Worm (Caenorhabditis elegans) whole organism, young adult: ENCODE results near the gene clec-223.

Source experiments
- F10E7.11 ChIP-seq: sonication (generic microtip); optimal IDR thresholded peaks from 2 replicates; lab custom pipeline; 2017; ENCODE audit warnings: mild to moderate bottlenecking, missing genetic modification characterization, moderate library complexity, missing compliant biosample characterization
- F22D6.2 ChIP-seq: sonication (generic microtip); optimal IDR thresholded peaks from 2 replicates; lab custom pipeline; 2016; ENCODE audit warnings: mild to moderate bottlenecking, missing genetic modification characterization, missing compliant biosample characterization
- F23B12.7 ChIP-seq: sonication (generic microtip); optimal IDR thresholded peaks from 2 replicates; lab custom pipeline; 2017; ENCODE audit warnings: missing genetic modification characterization, mild to moderate bottlenecking, missing compliant biosample characterization, antibody characterized with exemption, moderate library complexity; ENCODE audit not compliant: insufficient read depth
- F37B4.10 ChIP-seq: fragments of 200-800 bp; sonication (Bioruptor generic); IDR thresholded peaks from 2 replicates; pipeline ENCODE4 v1.3.6; 2022; ENCODE audit warnings: missing genetic modification characterization, missing compliant biosample characterization
- F55B11.4 ChIP-seq: sonication (generic microtip); optimal IDR thresholded peaks from 2 replicates; lab custom pipeline; 2016; ENCODE audit warnings: missing compliant biosample characterization, missing genetic modification characterization, borderline replicate concordance; ENCODE audit not compliant: insufficient read depth
- F57C9.4 ChIP-seq: sonication (generic microtip); optimal IDR thresholded peaks from 2 replicates; lab custom pipeline; 2017; ENCODE audit warnings: mild to moderate bottlenecking, missing genetic modification characterization, missing compliant biosample characterization
- T26A5.8 ChIP-seq: sonication (generic microtip); optimal IDR thresholded peaks from 2 replicates; lab custom pipeline; 2016; ENCODE audit warnings: missing genetic modification characterization, missing compliant biosample characterization
- Y53F4B.3 ChIP-seq: fragments of 200-800 bp; sonication (Bioruptor generic); IDR thresholded peaks from 2 replicates; pipeline ENCODE4 v1.3.6; 2022; ENCODE audit warnings: missing genetic modification reagents, missing genetic modification characterization, missing compliant biosample characterization
- Y53G8AR.9 ChIP-seq: fragments of 200-800 bp; sonication (Bioruptor generic); conservative IDR thresholded peaks from 2 replicates; pipeline ENCODE4 v1.3.6; 2022; ENCODE audit warnings: missing genetic modification reagents, missing genetic modification characterization, missing compliant biosample characterization
- aptf-3 ChIP-seq: fragments of 200-800 bp; sonication (Bioruptor generic); IDR thresholded peaks from 2 replicates; pipeline ENCODE4 v1.3.6; 2022; ENCODE audit warnings: missing genetic modification characterization, missing compliant biosample characterization
- atf-7 ChIP-seq: sonication (generic microtip); optimal IDR thresholded peaks from 2 replicates; lab custom pipeline; 2017; ENCODE audit warnings: mild to moderate bottlenecking, missing genetic modification characterization, missing compliant biosample characterization
- attf-5 ChIP-seq: fragments of 200-800 bp; sonication (Bioruptor generic); optimal IDR thresholded peaks from 2 replicates; lab custom pipeline; 2018; ENCODE audit warnings: mild to moderate bottlenecking, missing genetic modification characterization, missing compliant biosample characterization
- attf-6 ChIP-seq: fragments of 200-800 bp; sonication (Bioruptor generic); IDR thresholded peaks from 2 replicates; pipeline ENCODE4 v1.3.6; 2022; ENCODE audit warnings: missing genetic modification reagents, missing genetic modification characterization, missing compliant biosample characterization
- bed-1 ChIP-seq: fragments of 200-800 bp; sonication (Bioruptor generic); IDR thresholded peaks from 2 replicates; pipeline ENCODE4 v1.3.6; 2022; ENCODE audit warnings: missing genetic modification reagents, missing genetic modification characterization, missing compliant biosample characterization
- bed-2 ChIP-seq: fragments of 200-800 bp; sonication (Bioruptor generic); IDR thresholded peaks from 2 replicates; pipeline ENCODE4 v1.3.6; 2022; ENCODE audit warnings: missing genetic modification reagents, missing genetic modification characterization, missing compliant biosample characterization
- ceh-27 ChIP-seq: fragments of 200-800 bp; sonication (Bioruptor generic); optimal IDR thresholded peaks from 2 replicates; lab custom pipeline; 2018; ENCODE audit warnings: mild to moderate bottlenecking, missing genetic modification characterization, moderate library complexity, missing compliant biosample characterization
- chd-7 ChIP-seq: sonication (generic microtip); optimal IDR thresholded peaks from 2 replicates; lab custom pipeline; 2016; ENCODE audit warnings: mild to moderate bottlenecking, missing genetic modification characterization, moderate library complexity, missing compliant biosample characterization
- ekl-4 ChIP-seq: fragments of 200-800 bp; sonication (Bioruptor generic); IDR thresholded peaks from 2 replicates; pipeline ENCODE4 v1.3.6; 2022; ENCODE audit warnings: missing genetic modification reagents, missing genetic modification characterization, missing compliant biosample characterization
- ets-4 ChIP-seq: fragments of 200-800 bp; sonication (Bioruptor generic); optimal IDR thresholded peaks from 2 replicates; lab custom pipeline; 2018; ENCODE audit warnings: mild to moderate bottlenecking, missing genetic modification characterization, missing compliant biosample characterization
- gei-17 ChIP-seq: fragments of 200-800 bp; sonication (Bioruptor generic); optimal IDR thresholded peaks from 2 replicates; lab custom pipeline; 2018; ENCODE audit warnings: mild to moderate bottlenecking, missing genetic modification characterization, missing compliant biosample characterization
- hsf-1 ChIP-seq: fragments of 200-800 bp; sonication (Bioruptor generic); IDR thresholded peaks from 2 replicates; pipeline ENCODE4 v1.3.6; 2022; ENCODE audit warnings: missing genetic modification reagents, missing genetic modification characterization, missing compliant biosample characterization
- lin-54 ChIP-seq: fragments of 200-800 bp; sonication (Bioruptor generic); optimal IDR thresholded peaks from 2 replicates; lab custom pipeline; 2018; ENCODE audit warnings: mild to moderate bottlenecking, missing genetic modification characterization, missing compliant biosample characterization
- lir-1 ChIP-seq: fragments of 200-800 bp; sonication (Bioruptor generic); conservative IDR thresholded peaks from 2 replicates; pipeline ENCODE4 v1.3.6; 2022; ENCODE audit warnings: missing genetic modification reagents, missing genetic modification characterization, missing compliant biosample characterization
- madf-10 ChIP-seq: sonication (generic microtip); optimal IDR thresholded peaks from 2 replicates; lab custom pipeline; 2016; ENCODE audit warnings: mild to moderate bottlenecking, missing genetic modification characterization, missing compliant biosample characterization
- madf-3 ChIP-seq: fragments of 200-800 bp; sonication (Bioruptor generic); IDR thresholded peaks from 2 replicates; pipeline ENCODE4 v1.3.6; 2022; ENCODE audit warnings: missing genetic modification reagents, missing genetic modification characterization, missing compliant biosample characterization
- madf-6 ChIP-seq: fragments of 200-800 bp; sonication (Bioruptor generic); IDR thresholded peaks from 2 replicates; pipeline ENCODE4 v1.3.6; 2022; ENCODE audit warnings: missing genetic modification reagents, missing genetic modification characterization, missing compliant biosample characterization
- mes-4 ChIP-seq: sonication (generic microtip); optimal IDR thresholded peaks from 2 replicates; lab custom pipeline; 2016; ENCODE audit warnings: missing genotype, missing genetic modification characterization, missing compliant biosample characterization
- mxl-1 ChIP-seq: sonication (generic microtip); optimal IDR thresholded peaks from 2 replicates; lab custom pipeline; 2016; ENCODE audit warnings: missing genetic modification characterization, missing compliant biosample characterization
- nhr-80 ChIP-seq: sonication (generic microtip); optimal IDR thresholded peaks from 2 replicates; lab custom pipeline; 2016; ENCODE audit warnings: missing genetic modification characterization, missing compliant biosample characterization
- pha-4 ChIP-seq: fragments of 150-350 bp; sonication (generic microtip); optimal IDR thresholded peaks from 2 replicates; lab custom pipeline; 2014; ENCODE audit warnings: missing biosample characterization, missing genetic modification reagents, missing genetic modification characterization
- rec-8 ChIP-seq, 2 experiments: sonication (generic microtip); optimal IDR thresholded peaks; 2 replicates each; lab custom pipeline; 2016; ENCODE audit warnings: mild to moderate bottlenecking in 2 of 2, missing genetic modification characterization in 2 of 2, missing genetic modification reagents in 2 of 2, missing genotype in 2 of 2, missing biosample characterization in 1 of 2, missing compliant biosample characterization in 1 of 2, moderate library complexity in 1 of 2
- repo-1 ChIP-seq: sonication (generic microtip); optimal IDR thresholded peaks from 2 replicates; lab custom pipeline; 2017; ENCODE audit warnings: mild to moderate bottlenecking, missing genetic modification characterization, missing compliant biosample characterization
- rpc-1 ChIP-seq, 2 experiments: fragments of 150-350 bp in 1 of 2; sonication (generic microtip) in 1 of 2; optimal IDR thresholded peaks; 2 replicates each; lab custom pipeline; 2014 to 2018; ENCODE audit warnings: missing biosample characterization in 1 of 2, missing genetic modification characterization in 1 of 2, missing genetic modification reagents in 1 of 2, missing genotype in 1 of 2
- snpc-1.3 ChIP-seq: sonication (generic microtip); optimal IDR thresholded peaks from 2 replicates; lab custom pipeline; 2017; ENCODE audit warnings: missing genetic modification characterization, mild to moderate bottlenecking, missing compliant biosample characterization, antibody characterized with exemption, moderate library complexity, missing genotype, missing genetic modification reagents; ENCODE audit not compliant: insufficient read depth
- tbp1 ChIP-seq: fragments of 200-800 bp; sonication (Bioruptor generic); optimal IDR thresholded peaks from 2 replicates; lab custom pipeline; 2018; ENCODE audit warnings: mild to moderate bottlenecking, missing genetic modification characterization, missing compliant biosample characterization
- ztf-18 ChIP-seq: sonication (generic microtip); optimal IDR thresholded peaks from 2 replicates; lab custom pipeline; 2016; ENCODE audit warnings: missing genotype, mild to moderate bottlenecking, missing genetic modification characterization, missing compliant biosample characterization

The clec-223 gene

ce11 chrV:11314025-11314880 lies 41.3 kb downstream of the clec-223 start (continued):
- peak; percentile 96 for TF ChIP-seq Y53G8AR.9 (GFP tag; lab: Robert Waterston, UW)
- peak; percentile 80 for TF ChIP-seq nhr-80 (tag; lab: Kevin White, UChicago)
- peak; percentile 90 for TF ChIP-seq madf-10 (tag; lab: Kevin White, UChicago)
- peak; percentile 98 for TF ChIP-seq bed-1
- peak; percentile 96 for TF ChIP-seq attf-5 (GFP tag; lab: Kevin White, UChicago)
- peak; percentile 87 for TF ChIP-seq bed-2 (GFP tag; lab: Robert Waterston, UW)
- peak; percentile 88 for TF ChIP-seq ztf-18 (tag; lab: Kevin White, UChicago)
- TF ChIP-seq lin-54 (GFP tag; lab: Kevin White, UChicago): peak; percentile 89
- TF ChIP-seq rpc-1 (optimal IDR thresholded peaks at IDR 0.05; lab: Kevin White, UChicago): peak; percentile 99
- TF ChIP-seq rpc-1 (tag; optimal IDR thresholded peaks at IDR 0.05; lab: Kevin White, UChicago): peak; percentile 99
- TF ChIP-seq ceh-27 (GFP tag; lab: Kevin White, UChicago): peak; percentile 99
- peak; percentile 97 for TF ChIP-seq aptf-3 (GFP tag; lab: Robert Waterston, UW)
- TF ChIP-seq attf-6 (GFP tag; lab: Robert Waterston, UW): peak; percentile 88
- peak; percentile 96 for TF ChIP-seq F57C9.4
- peak; percentile 99 for TF ChIP-seq ets-4 (GFP tag; lab: Kevin White, UChicago)
- peak; percentile 99 for TF ChIP-seq T26A5.8 (tag; lab: Kevin White, UChicago)
- TF ChIP-seq pha-4 (tag; lab: Kevin White, UChicago): no peak
- TF ChIP-seq madf-3: peak; percentile 94
- TF ChIP-seq mes-4 (tag; lab: Kevin White, UChicago): peak; percentile 95
- TF ChIP-seq lir-1 (GFP tag; lab: Robert Waterston, UW): peak; percentile 83
- peak; percentile 94 to 98 for TF ChIP-seq rec-8 (tag; optimal IDR thresholded peaks at IDR 0.05; lab: Kevin White, UChicago)
- peak; percentile 25 for TF ChIP-seq F55B11.4
- peak; percentile 97 for TF ChIP-seq repo-1 (tag; lab: Kevin White, UChicago)

DNA sequence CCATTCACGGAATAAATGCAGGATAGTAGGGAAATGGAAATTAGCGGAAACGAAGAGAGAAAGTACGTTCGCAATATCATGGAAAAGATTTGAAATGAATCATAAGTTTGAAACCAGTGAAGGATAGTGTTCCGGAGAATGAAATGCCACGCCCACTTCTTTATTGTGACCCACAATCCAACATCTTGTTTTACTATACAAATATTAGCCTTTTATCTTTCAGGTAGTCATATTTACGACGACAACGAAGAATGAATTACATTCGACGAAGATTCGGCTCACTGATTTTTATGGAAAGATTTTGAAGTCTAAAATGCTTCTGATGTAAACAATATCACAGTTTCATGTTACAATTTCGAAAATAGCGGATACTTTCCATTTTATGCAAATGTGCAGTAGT lies 43.9 kb downstream of the clec-223 start, which contains the start of gene cutl-18:
cutl-18 (minus strand) TSS at position 101 of the 400 bp plus-strand sequence.
- TF ChIP-seq bed-1 (no peak), F37B4.10 (GFP tag; lab: Robert Waterston, UW) (no peak), madf-6 (GFP tag; lab: Robert Waterston, UW) (no peak), Y53F4B.3 (GFP tag; lab: Robert Waterston, UW) (no peak), chd-7 (tag; lab: Kevin White, UChicago) (no peak), tbp1 (GFP tag; lab: Kevin White, UChicago) (no peak), mxl-1 (tag; lab: Kevin White, UChicago) (no peak), F22D6.2 (no peak)

DNA sequence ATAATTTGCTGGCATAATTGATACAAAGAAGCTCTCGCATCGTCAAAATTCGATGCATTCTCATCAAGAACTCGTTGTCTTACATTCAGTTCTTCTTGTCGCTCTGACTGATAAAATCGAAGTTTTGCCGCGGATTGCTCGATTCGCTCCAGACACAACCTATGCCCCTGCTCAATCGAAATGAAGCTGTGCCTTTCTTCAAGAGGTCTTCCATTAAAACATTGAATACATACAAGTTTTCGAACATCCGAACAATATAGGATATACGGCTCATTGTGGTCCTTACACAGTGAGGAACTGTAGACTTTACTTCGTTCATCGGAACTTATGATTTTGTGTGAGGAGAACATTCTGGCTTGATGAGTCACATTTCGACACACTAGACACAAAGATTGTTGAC lies 47.9 kb downstream of the clec-223 start:
- TF ChIP-seq hsf-1 (GFP tag; lab: Robert Waterston, UW): no peak
- no peak for TF ChIP-seq ekl-4
- no peak for TF ChIP-seq atf-7 (tag; lab: Kevin White, UChicago)
- no peak for TF ChIP-seq F22D6.2
- TF ChIP-seq gei-17: no peak
- no peak for TF ChIP-seq snpc-1.3 (tag; lab: Kevin White, UChicago)
- no peak for TF ChIP-seq F23B12.7
- TF ChIP-seq F10E7.11 (tag; lab: Kevin White, UChicago): no peak
